Worm (Caenorhabditis elegans) whole organism, L4 larva: ENCODE results near the gene ins-17.
A peak's percentile ranks its signal among the peaks of the same experiment; 100 is the strongest.

Source experiments
- D1046.2 ChIP-seq: fragments of 200-800 bp; sonication (Bioruptor generic); IDR thresholded peaks from 2 replicates; pipeline ENCODE4 v1.3.6; 2022; ENCODE audit warnings: missing genetic modification characterization, missing compliant biosample characterization
- F10B5.3 ChIP-seq: sonication (generic microtip); optimal IDR thresholded peaks from 2 replicates; lab custom pipeline; 2016; ENCODE audit warnings: mild to moderate bottlenecking, missing genetic modification characterization, missing compliant biosample characterization
- F37D6.2 ChIP-seq: sonication (generic microtip); optimal IDR thresholded peaks from 2 replicates; lab custom pipeline; 2016; ENCODE audit warnings: mild to moderate bottlenecking, missing genetic modification characterization, missing compliant biosample characterization
- R02D3.7 ChIP-seq: fragments of 150-350 bp; sonication (generic microtip); optimal IDR thresholded peaks from 3 replicates; lab custom pipeline; 2014; ENCODE audit warnings: missing biosample characterization, missing genetic modification characterization
- Y105C5A.15 ChIP-seq: fragments of 200-800 bp; sonication (Bioruptor generic); IDR thresholded peaks from 2 replicates; pipeline ENCODE4 v1.3.6; 2022; ENCODE audit warnings: missing genetic modification characterization, missing compliant biosample characterization
- Y75B8A.6 ChIP-seq: fragments of 200-800 bp; sonication (Bioruptor generic); IDR thresholded peaks from 2 replicates; pipeline ENCODE4 v1.3.6; 2022; ENCODE audit warnings: missing genetic modification reagents, missing genetic modification characterization, missing compliant biosample characterization
- ZK546.5 ChIP-seq, 2 experiments: sonication (generic microtip); optimal IDR thresholded peaks; 2 replicates each; lab custom pipeline; 2017; ENCODE audit warnings: missing biosample characterization in 2 of 2, missing genetic modification characterization in 2 of 2
- aha-1 ChIP-seq: fragments of 150-350 bp; peaks from one replicate; lab custom pipeline; 2014; ENCODE audit warnings: missing biosample characterization, missing genetic modification characterization
- aly-2 ChIP-seq: sonication (generic microtip); optimal IDR thresholded peaks from 2 replicates; lab custom pipeline; 2018; ENCODE audit warnings: missing biosample characterization, missing genetic modification characterization
- attf-4 ChIP-seq: sonication (generic microtip); optimal IDR thresholded peaks from 3 replicates; lab custom pipeline; 2017; ENCODE audit warnings: missing biosample characterization, missing genetic modification characterization
- ceh-20 ChIP-seq: fragments of 200-800 bp; sonication (Bioruptor generic); IDR thresholded peaks from 2 replicates; pipeline ENCODE4 v1.3.6; 2022; ENCODE audit warnings: missing genetic modification reagents, missing genetic modification characterization, missing compliant biosample characterization
- ceh-82 ChIP-seq: sonication (generic microtip); optimal IDR thresholded peaks from 2 replicates; lab custom pipeline; 2017; ENCODE audit warnings: missing biosample characterization, missing genetic modification characterization
- cey-2 ChIP-seq: sonication (generic microtip); optimal IDR thresholded peaks from 3 replicates; lab custom pipeline; 2017; ENCODE audit warnings: missing genetic modification characterization, mild to moderate bottlenecking, missing compliant biosample characterization, antibody characterized with exemption, borderline replicate concordance; ENCODE audit not compliant: insufficient read depth
- ctbp-1 ChIP-seq: fragments of 200-800 bp; sonication (Bioruptor generic); IDR thresholded peaks from 2 replicates; pipeline ENCODE4 v1.3.6; 2022; ENCODE audit warnings: missing genetic modification reagents, missing genetic modification characterization, missing compliant biosample characterization
- daf-12 ChIP-seq: fragments of 150-350 bp; optimal IDR thresholded peaks from 2 replicates; lab custom pipeline; 2014; ENCODE audit warnings: missing biosample characterization, missing genetic modification reagents, missing genetic modification characterization
- daf-16 ChIP-seq, 3 experiments: sonication (generic microtip); optimal IDR thresholded peaks; 2 replicates each; lab custom pipeline; 2016 to 2017; ENCODE audit warnings: missing genetic modification characterization in 3 of 3, missing genetic modification reagents in 3 of 3, mild to moderate bottlenecking in 2 of 3, missing compliant biosample characterization in 2 of 3, missing biosample characterization in 1 of 3, moderate library complexity in 1 of 3
- daf-8 ChIP-seq: fragments of 200-800 bp; sonication (Bioruptor generic); IDR thresholded peaks from 2 replicates; pipeline ENCODE4 v1.3.6; 2022; ENCODE audit warnings: missing genetic modification characterization, missing compliant biosample characterization
- dmd-6 ChIP-seq: fragments of 200-800 bp; sonication (Bioruptor generic); IDR thresholded peaks from 2 replicates; pipeline ENCODE4 v1.3.6; 2022; ENCODE audit warnings: missing genetic modification reagents, missing genetic modification characterization, missing compliant biosample characterization
- dmd-8 ChIP-seq: fragments of 200-800 bp; sonication (Bioruptor generic); IDR thresholded peaks from 2 replicates; pipeline ENCODE4 v1.3.6; 2022; ENCODE audit warnings: missing genetic modification characterization, missing compliant biosample characterization
- dpl-1 ChIP-seq: fragments of 150-350 bp; optimal IDR thresholded peaks from 2 replicates; lab custom pipeline; 2014; ENCODE audit warnings: missing biosample characterization, missing genetic modification reagents, missing genetic modification characterization
- dve-1 ChIP-seq: sonication (generic microtip); optimal IDR thresholded peaks from 2 replicates; lab custom pipeline; 2017; ENCODE audit warnings: antibody characterized with exemption, mild to moderate bottlenecking, missing genetic modification characterization, missing compliant biosample characterization; ENCODE audit not compliant: insufficient read depth
- egl-27 ChIP-seq: sonication (generic microtip); optimal IDR thresholded peaks from 3 replicates; lab custom pipeline; 2017; ENCODE audit warnings: missing biosample characterization, missing genetic modification reagents, missing genetic modification characterization
- fos-1 ChIP-seq: fragments of 150-350 bp; optimal IDR thresholded peaks from 2 replicates; lab custom pipeline; 2014; ENCODE audit warnings: missing biosample characterization, missing genetic modification characterization
- gei-8 ChIP-seq: fragments of 200-800 bp; sonication (Bioruptor generic); optimal IDR thresholded peaks from 2 replicates; lab custom pipeline; 2018; ENCODE audit warnings: mild to moderate bottlenecking, missing genetic modification characterization, missing compliant biosample characterization
- hif-1 ChIP-seq, 2 experiments: sonication (generic microtip); optimal IDR thresholded peaks; 2 replicates each; lab custom pipeline; 2016 to 2017; ENCODE audit warnings: missing compliant biosample characterization in 2 of 2, missing genetic modification characterization in 2 of 2, missing genetic modification reagents in 2 of 2, missing genotype in 2 of 2, mild to moderate bottlenecking in 1 of 2
- hlh-30 ChIP-seq: sonication (generic microtip); optimal IDR thresholded peaks from 2 replicates; lab custom pipeline; 2017; ENCODE audit warnings: antibody characterized with exemption, mild to moderate bottlenecking, missing genetic modification characterization, missing compliant biosample characterization; ENCODE audit not compliant: insufficient read depth
- hmg-1.1 ChIP-seq: fragments of 200-800 bp; sonication (Bioruptor generic); IDR thresholded peaks from 2 replicates; pipeline ENCODE4 v1.3.6; 2022; ENCODE audit warnings: missing genetic modification reagents, missing genetic modification characterization, missing compliant biosample characterization
- jun-1 ChIP-seq: fragments of 150-350 bp; optimal IDR thresholded peaks from 2 replicates; lab custom pipeline; 2014; ENCODE audit warnings: missing biosample characterization, missing genetic modification reagents, missing genetic modification characterization
- lim-7 ChIP-seq: fragments of 200-800 bp; sonication (Bioruptor generic); IDR thresholded peaks from 2 replicates; pipeline ENCODE4 v1.3.6; 2022; ENCODE audit warnings: missing genetic modification characterization, missing compliant biosample characterization
- lin-29 ChIP-seq: fragments of 200-800 bp; sonication (Bioruptor generic); IDR thresholded peaks from 2 replicates; pipeline ENCODE4 v1.3.6; 2022; ENCODE audit warnings: missing genetic modification reagents, missing genetic modification characterization, missing compliant biosample characterization
- madf-9 ChIP-seq: fragments of 200-800 bp; sonication (Bioruptor generic); conservative IDR thresholded peaks from 2 replicates; pipeline ENCODE4 v1.3.6; 2022; ENCODE audit warnings: missing genetic modification reagents, missing genetic modification characterization, missing compliant biosample characterization
- mdl-1 ChIP-seq, 2 experiments: fragments of 150-350 bp in 1 of 2; sonication (generic microtip) in 1 of 2; optimal IDR thresholded peaks; 2 replicates each; lab custom pipeline; 2014 to 2017; ENCODE audit warnings: missing biosample characterization in 2 of 2, missing genetic modification characterization in 2 of 2
- mep-1 ChIP-seq: fragments of 150-350 bp; sonication (generic microtip); optimal IDR thresholded peaks from 3 replicates; lab custom pipeline; 2014; ENCODE audit warnings: missing biosample characterization, missing genetic modification characterization
- mxl-3 ChIP-seq: fragments of 200-800 bp; sonication (Bioruptor generic); optimal IDR thresholded peaks from 2 replicates; lab custom pipeline; 2018; ENCODE audit warnings: mild to moderate bottlenecking, missing genetic modification characterization, missing compliant biosample characterization
- nhr-102 ChIP-seq: sonication (generic microtip); optimal IDR thresholded peaks from 2 replicates; lab custom pipeline; 2016; ENCODE audit warnings: mild to moderate bottlenecking, missing genetic modification characterization, moderate library complexity, missing compliant biosample characterization
- nhr-28 ChIP-seq: fragments of 150-350 bp; optimal IDR thresholded peaks from 2 replicates; lab custom pipeline; 2014; ENCODE audit warnings: missing biosample characterization, missing genetic modification characterization
- nhr-48 ChIP-seq: sonication (generic microtip); optimal IDR thresholded peaks from 2 replicates; lab custom pipeline; 2016; ENCODE audit warnings: mild to moderate bottlenecking, missing genetic modification characterization, missing compliant biosample characterization
- nhr-6 ChIP-seq: fragments of 150-350 bp; optimal IDR thresholded peaks from 2 replicates; lab custom pipeline; 2014; ENCODE audit warnings: missing biosample characterization, missing genetic modification characterization
- php-3 ChIP-seq: fragments of 200-800 bp; sonication (Bioruptor generic); IDR thresholded peaks from 2 replicates; pipeline ENCODE4 v1.3.6; 2022; ENCODE audit warnings: missing genetic modification reagents, missing genetic modification characterization, missing compliant biosample characterization
- set-16 ChIP-seq: fragments of 200-800 bp; sonication (Bioruptor generic); IDR thresholded peaks from 2 replicates; pipeline ENCODE4 v1.3.6; 2022; ENCODE audit warnings: missing genetic modification reagents, missing genetic modification characterization, missing compliant biosample characterization
- skn-1 ChIP-seq: fragments of 150-350 bp; optimal IDR thresholded peaks from 2 replicates; lab custom pipeline; 2014; ENCODE audit warnings: missing biosample characterization, missing genetic modification characterization
- snpc-1.2 ChIP-seq: fragments of 200-800 bp; sonication (Bioruptor generic); IDR thresholded peaks from 2 replicates; pipeline ENCODE4 v1.3.6; 2022; ENCODE audit warnings: missing genetic modification reagents, missing genetic modification characterization, missing compliant biosample characterization
- snpc-4 ChIP-seq: fragments of 150-350 bp; optimal IDR thresholded peaks from 2 replicates; lab custom pipeline; 2014; ENCODE audit warnings: missing biosample characterization, missing genetic modification characterization
- spr-3 ChIP-seq: fragments of 200-800 bp; sonication (Bioruptor generic); optimal IDR thresholded peaks from 2 replicates; lab custom pipeline; 2018; ENCODE audit warnings: mild to moderate bottlenecking, missing genetic modification characterization, missing compliant biosample characterization
- tag-97 ChIP-seq: fragments of 200-800 bp; sonication (Bioruptor generic); IDR thresholded peaks from 2 replicates; pipeline ENCODE4 v1.3.6; 2022; ENCODE audit warnings: missing genetic modification characterization, missing compliant biosample characterization
- unc-62 ChIP-seq, 3 experiments: fragments of 150-350 bp in 1 of 3; sonication (generic microtip); optimal IDR thresholded peaks in 2 of 3; peaks in 1 of 3; 1 replicate in 1 of 3; 2 replicates in 2 of 3; lab custom pipeline; 2014 to 2017; ENCODE audit warnings: missing biosample characterization in 3 of 3, missing genetic modification characterization in 3 of 3, missing genetic modification reagents in 3 of 3, missing genotype in 1 of 3
- zag-1 ChIP-seq: fragments of 150-350 bp; optimal IDR thresholded peaks from 2 replicates; lab custom pipeline; 2014; ENCODE audit warnings: missing biosample characterization, missing genetic modification characterization
- zip-11 ChIP-seq: fragments of 200-800 bp; sonication (Bioruptor generic); IDR thresholded peaks from 2 replicates; pipeline ENCODE4 v1.3.6; 2022; ENCODE audit warnings: missing genetic modification characterization, missing compliant biosample characterization
- zip-2 ChIP-seq: fragments of 150-350 bp; optimal IDR thresholded peaks from 2 replicates; lab custom pipeline; 2014; ENCODE audit warnings: missing biosample characterization, missing genetic modification characterization
- ztf-11 ChIP-seq: fragments of 150-350 bp; optimal IDR thresholded peaks from 2 replicates; lab custom pipeline; 2014; ENCODE audit warnings: missing biosample characterization, missing genetic modification characterization

The ins-17 gene

DNA sequence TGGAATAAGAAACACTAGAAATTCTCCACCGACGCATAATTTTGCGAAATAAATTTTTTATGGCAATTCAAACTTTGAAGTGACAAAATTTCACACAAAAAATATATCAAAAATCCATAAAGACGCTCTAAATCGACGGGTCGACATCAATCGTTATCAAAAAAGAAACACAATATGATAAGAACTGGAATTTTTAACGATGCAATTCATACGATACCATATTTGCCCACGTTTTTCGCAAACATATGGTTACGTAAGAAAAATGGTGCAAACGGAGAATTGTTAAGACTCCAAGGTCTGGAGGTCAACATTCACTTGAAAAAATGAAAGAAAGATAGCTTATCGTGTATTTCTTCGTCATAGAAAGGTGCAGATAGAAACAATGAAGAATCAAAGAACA is 28.8 kb upstream of the ins-17 start (continued):
- TF ChIP-seq ZK546.5 (tag; optimal IDR thresholded peaks at IDR 0.05; lab: Kevin White, UChicago) (no peak), gei-8 (no peak), zip-11 (GFP tag; lab: Robert Waterston, UW) (no peak), dpl-1 (GFP tag; lab: Kevin White, UChicago) (no peak), dmd-6 (GFP tag; lab: Robert Waterston, UW) (peak; percentile 72), tag-97 (GFP tag; lab: Robert Waterston, UW) (no peak), Y105C5A.15 (GFP tag; lab: Robert Waterston, UW) (no peak), D1046.2 (GFP tag; lab: Robert Waterston, UW) (no peak), nhr-102 (tag; lab: Kevin White, UChicago) (no peak), ceh-20 (no peak), ztf-11 (tag; lab: Kevin White, UChicago) (no peak), madf-9 (GFP tag; lab: Robert Waterston, UW) (no peak), snpc-4 (tag; lab: Kevin White, UChicago) (no peak), daf-16 (GFP tag; optimal IDR thresholded peaks at IDR 0.05; lab: Kevin White, UChicago) (no peak), daf-16 (tag; optimal IDR thresholded peaks at IDR 0.05; lab: Kevin White, UChicago) (peak; percentile 49), daf-12 (tag; lab: Kevin White, UChicago) (no peak), mdl-1 (tag; optimal IDR thresholded peaks at IDR 0.05; lab: Kevin White, UChicago) (no peak), dve-1 (tag; lab: Kevin White, UChicago) (peak; percentile 41), daf-8 (no peak), cey-2 (no peak), unc-62 (GFP tag; optimal IDR thresholded peaks at IDR 0.05 in 1 of 2; lab: Kevin White, UChicago) (no peak), unc-62 (tag; optimal IDR thresholded peaks at IDR 0.05; lab: Kevin White, UChicago) (no peak), F10B5.3 (tag; lab: Kevin White, UChicago) (no peak), aly-2 (no peak), zip-2 (tag; lab: Kevin White, UChicago) (no peak), jun-1 (tag; lab: Kevin White, UChicago) (no peak), ceh-82 (tag; lab: Kevin White, UChicago) (no peak), dmd-8 (GFP tag; lab: Robert Waterston, UW) (no peak), set-16 (GFP tag; lab: Robert Waterston, UW) (no peak), nhr-48 (no peak), R02D3.7 (tag; lab: Kevin White, UChicago) (no peak), nhr-6 (tag; lab: Kevin White, UChicago) (no peak), ctbp-1 (GFP tag; lab: Robert Waterston, UW) (no peak), lin-29 (no peak), attf-4 (tag; lab: Kevin White, UChicago) (no peak), lim-7 (GFP tag; lab: Robert Waterston, UW) (no peak), aha-1 (tag; lab: Kevin White, UChicago) (peak; percentile 82)

DNA sequence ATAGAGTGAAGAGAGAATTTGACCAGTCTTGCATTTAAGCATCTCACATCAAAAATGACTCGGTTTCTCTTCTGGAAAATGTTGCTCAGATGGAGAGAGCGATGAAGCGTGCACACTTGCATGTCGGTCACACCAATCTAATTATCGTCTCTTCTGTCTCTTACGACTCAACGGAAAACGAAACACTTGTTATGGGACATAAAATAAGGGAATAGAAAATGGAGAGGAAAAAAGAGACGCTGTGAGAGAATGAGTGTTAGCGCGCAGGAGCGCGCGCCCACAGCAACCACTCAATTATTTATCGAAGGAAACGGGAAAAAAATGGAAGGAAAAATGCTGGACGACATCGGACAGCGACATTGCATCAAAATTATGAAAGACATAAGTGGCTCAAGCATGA is 28.4 kb upstream of the ins-17 start:
- TF ChIP-seq php-3 (GFP tag; lab: Robert Waterston, UW), result no peak
- TF ChIP-seq ZK546.5 (tag; optimal IDR thresholded peaks at IDR 0.05; lab: Kevin White, UChicago), result no peak
- no peak for TF ChIP-seq egl-27 (tag; lab: Kevin White, UChicago)
- TF ChIP-seq F37D6.2 (tag; lab: Kevin White, UChicago), result no peak
- TF ChIP-seq hmg-1.1 (GFP tag; lab: Robert Waterston, UW), result peak; percentile 39; the same call in 1 of the 2 replicates
- no peak for TF ChIP-seq zag-1 (tag; lab: Kevin White, UChicago)
- no peak for TF ChIP-seq nhr-48
- peak in 1 of 2 experiments; percentile 1 for TF ChIP-seq mdl-1 (tag; optimal IDR thresholded peaks at IDR 0.05; lab: Kevin White, UChicago)
- no peak for TF ChIP-seq R02D3.7 (tag; lab: Kevin White, UChicago)
- no peak for TF ChIP-seq aly-2
- no peak for TF ChIP-seq Y75B8A.6 (GFP tag; lab: Robert Waterston, UW)
- peak; percentile 48 for TF ChIP-seq ctbp-1 (GFP tag; lab: Robert Waterston, UW)
- TF ChIP-seq nhr-28 (tag; lab: Kevin White, UChicago), result no peak
- peak in 1 of 2 experiments; percentile 3 for TF ChIP-seq hif-1 (tag; optimal IDR thresholded peaks at IDR 0.05; lab: Kevin White, UChicago)
- no peak for TF ChIP-seq aha-1 (tag; lab: Kevin White, UChicago)
- TF ChIP-seq hlh-30 (tag; lab: Kevin White, UChicago), result peak; percentile 53
- TF ChIP-seq spr-3 (GFP tag; lab: Kevin White, UChicago), result no peak
- no peak for TF ChIP-seq fos-1
- no peak for TF ChIP-seq snpc-1.2
- TF ChIP-seq daf-8, result no peak
- peak; percentile 33 for TF ChIP-seq mep-1 (tag; lab: Kevin White, UChicago)
- TF ChIP-seq mxl-3, result no peak
- TF ChIP-seq nhr-102 (tag; lab: Kevin White, UChicago), result no peak
- TF ChIP-seq skn-1 (tag; lab: Kevin White, UChicago), result no peak
- TF ChIP-seq Y105C5A.15 (GFP tag; lab: Robert Waterston, UW), result no peak
- TF ChIP-seq ceh-20, result no peak
